Fruit fly (Drosophila melanogaster) ovary, adult (tissue): ENCODE data around the gene drl.

Experiments
- CG17801 ChIP-seq: fragments of 200-800 bp; optimal IDR thresholded peaks from 2 replicates; lab custom pipeline; 2019; ENCODE audit warnings: missing biosample characterization, mild to moderate bottlenecking, missing genetic modification characterization, moderate library complexity; ENCODE audit not compliant: partially characterized antibody

The drl gene

dm6 chr2L:19161307-19161999 lies 28.7 kb upstream of the drl start:
- TF ChIP-seq CG17801 (GFP tag; lab: Kevin White, UChicago), result no peak

dm6 chr2L:19162330-19163100 lies 27.6 kb upstream of the drl start:
- TF ChIP-seq CG17801 (GFP tag; lab: Kevin White, UChicago), result no peak

- TF ChIP-seq CG17801 (GFP tag; lab: Kevin White, UChicago), result no peak
Measured at dm6 chr2L:19163143-19163974, 26.8 kb upstream of the drl start.

dm6 chr2L:19163975-19164371 lies 26.2 kb upstream of the drl start:
- TF ChIP-seq CG17801 (GFP tag; lab: Kevin White, UChicago), result no peak

- peak; percentile 84 for TF ChIP-seq CG17801 (GFP tag; lab: Kevin White, UChicago)
Measured at dm6 chr2L:19164933-19165813, 25.0 kb upstream of the drl start.

dm6 chr2L:19165998-19166397 lies 24.1 kb upstream of the drl start:
- peak; percentile 39 for TF ChIP-seq CG17801 (GFP tag; lab: Kevin White, UChicago)

- TF ChIP-seq CG17801 (GFP tag; lab: Kevin White, UChicago), result no peak
Measured at dm6 chr2L:19167135-19167681, 22.9 kb upstream of the drl start.

- no peak for TF ChIP-seq CG17801 (GFP tag; lab: Kevin White, UChicago)
Measured at dm6 chr2L:19168095-19168697, 21.9 kb upstream of the drl start.

- TF ChIP-seq CG17801 (GFP tag; lab: Kevin White, UChicago), result no peak
Measured at dm6 chr2L:19181153-19181892, 8.8 kb upstream of the drl start, which contains the start of gene CG17568. Gene CG17568 (minus strand): TSS chr2L:19181702.

- TF ChIP-seq CG17801 (GFP tag; lab: Kevin White, UChicago), result no peak
Measured at dm6 chr2L:19182710-19183109, 7.4 kb upstream of the drl start, which contains the start of gene CG42688. Gene CG42688 (minus strand): TSS chr2L:19182810.

- no peak for TF ChIP-seq CG17801 (GFP tag; lab: Kevin White, UChicago)
Measured at dm6 chr2L:19183687-19184086, 6.5 kb upstream of the drl start, which contains the start of gene CG46059. Gene CG46059 (minus strand): TSS chr2L:19183787.

dm6 chr2L:19185676-19186239 lies 4.4 kb upstream of the drl start, which contains the start of the genes gammaTub37C and pigeon:
Gene gammaTub37C (minus strand): TSS chr2L:19185726.
Gene pigeon (plus strand): TSS chr2L:19186043.
- no peak for TF ChIP-seq CG17801 (GFP tag; lab: Kevin White, UChicago)
